Worm (Caenorhabditis elegans) whole organism, late embryonic: ENCODE measurements around the gene K03H1.13.

Source experiments
- dmd-4 ChIP-seq: sonication (generic microtip); optimal IDR thresholded peaks from 2 replicates; lab custom pipeline; 2016; ENCODE audit warnings: borderline replicate concordance, missing genetic modification characterization, missing compliant biosample characterization
- eyg-1 ChIP-seq: sonication (generic microtip); optimal IDR thresholded peaks from 2 replicates; lab custom pipeline; 2016; ENCODE audit warnings: missing genotype, missing genetic modification characterization, missing compliant biosample characterization
- nfya-1 ChIP-seq: sonication (generic microtip); optimal IDR thresholded peaks from 2 replicates; lab custom pipeline; 2017; ENCODE audit warnings: missing genetic modification characterization, mild to moderate bottlenecking, missing compliant biosample characterization, antibody characterized with exemption, moderate library complexity

DNA sequence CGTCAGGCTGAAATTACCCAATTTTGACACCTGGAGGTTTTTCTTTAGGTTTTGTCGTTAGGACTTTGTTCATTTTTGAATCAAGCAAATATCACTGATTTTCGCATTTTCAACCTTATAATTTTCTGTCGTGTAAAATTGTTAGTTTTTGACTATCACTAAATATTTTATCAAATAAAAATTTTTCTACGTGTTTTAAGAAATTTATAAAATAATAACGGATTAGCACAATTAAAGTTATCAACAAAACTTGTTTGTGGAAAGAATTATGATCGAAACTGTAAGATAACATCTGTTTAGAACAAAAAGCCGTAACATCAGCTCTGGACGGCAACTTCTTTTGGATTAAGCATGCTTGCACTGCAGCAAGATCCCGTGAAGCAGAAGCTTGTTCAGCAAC lies 27.3 kb downstream of the K03H1.13 start, which contains the start of gene cbp-2:
- TF ChIP-seq eyg-1 (no peak), nfya-1 (tag; lab: Kevin White, UChicago) (no peak), dmd-4 (tag; lab: Kevin White, UChicago) (no peak)
